Worm (Caenorhabditis elegans): ENCODE results near the gene clec-166.

The clec-166 gene

DNA sequence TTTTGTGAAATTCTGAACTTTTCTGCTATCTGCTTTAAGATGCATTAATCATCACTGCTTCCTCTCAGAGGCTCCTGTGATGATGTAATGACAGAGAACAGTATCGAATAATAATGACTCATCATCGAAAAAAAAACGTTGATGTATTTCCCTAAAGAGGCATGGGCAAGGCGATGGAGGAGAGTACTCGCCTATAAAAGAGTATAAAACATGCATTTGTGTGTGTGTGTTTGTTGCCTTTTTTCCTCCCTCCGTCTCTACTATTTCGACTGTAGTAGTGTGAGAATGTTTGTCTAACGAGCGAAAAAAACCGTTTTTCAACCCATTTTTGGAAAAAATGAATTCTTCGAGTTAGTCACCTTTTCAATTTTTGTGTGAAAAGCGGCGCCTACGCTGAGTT, 33.7 kb upstream of the clec-166 start:
- no peak for TF ChIP-seq ceh-22 (tag; optimal IDR thresholded peaks at IDR 0.05)
- no peak for TF ChIP-seq sox-2 (GFP tag; IDR thresholded peaks at IDR 0.05)
- no peak for TF ChIP-seq ceh-9 (tag; optimal IDR thresholded peaks at IDR 0.05)
- TF ChIP-seq ceh-2 (tag; optimal IDR thresholded peaks at IDR 0.05): no peak
- TF ChIP-seq hlh-8 (tag; optimal IDR thresholded peaks at IDR 0.05): no peak
- TF ChIP-seq ets-4 (tag; optimal IDR thresholded peaks at IDR 0.05): no peak
- no peak for TF ChIP-seq hlh-15 (tag; optimal IDR thresholded peaks at IDR 0.05)
- TF ChIP-seq sox-4 (tag; optimal IDR thresholded peaks at IDR 0.05): no peak
- no peak for TF ChIP-seq hlh-13 (GFP tag; optimal IDR thresholded peaks at IDR 0.05)
- TF ChIP-seq mec-3 (tag; optimal IDR thresholded peaks at IDR 0.05; ENCODE audit: borderline replicate concordance): no peak
- TF ChIP-seq unc-86 (tag; optimal IDR thresholded peaks at IDR 0.05): no peak
- TF ChIP-seq nhr-232 (tag; optimal IDR thresholded peaks at IDR 0.05): no peak
- TF ChIP-seq npax-4 (tag; optimal IDR thresholded peaks at IDR 0.05): no peak
- no peak for TF ChIP-seq ceh-45 (GFP tag; IDR thresholded peaks at IDR 0.05)

DNA sequence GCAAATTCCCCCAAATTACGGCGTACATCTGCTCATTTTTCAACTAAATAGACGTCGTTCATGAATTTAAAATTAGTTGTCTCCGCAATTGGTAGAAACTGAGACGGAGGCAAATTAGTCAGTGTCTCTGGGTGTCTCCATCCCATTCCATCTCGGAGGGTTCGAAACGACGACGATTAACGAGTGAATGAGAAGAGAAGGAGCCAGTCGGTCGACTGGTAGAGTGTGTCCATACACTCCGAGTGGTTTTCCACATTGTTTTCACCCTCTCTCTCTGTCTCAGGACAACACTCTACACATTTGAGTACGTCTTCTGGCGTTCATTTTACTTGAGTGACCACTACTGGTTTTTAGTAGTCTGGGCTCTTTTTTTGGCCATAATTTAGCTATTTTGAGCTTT, 27.8 kb upstream of the clec-166 start:
- TF ChIP-seq ceh-14 (tag; optimal IDR thresholded peaks at IDR 0.05): peak; percentile 17
- no peak for TF ChIP-seq pqm-1 (tag; optimal IDR thresholded peaks at IDR 0.05)

DNA sequence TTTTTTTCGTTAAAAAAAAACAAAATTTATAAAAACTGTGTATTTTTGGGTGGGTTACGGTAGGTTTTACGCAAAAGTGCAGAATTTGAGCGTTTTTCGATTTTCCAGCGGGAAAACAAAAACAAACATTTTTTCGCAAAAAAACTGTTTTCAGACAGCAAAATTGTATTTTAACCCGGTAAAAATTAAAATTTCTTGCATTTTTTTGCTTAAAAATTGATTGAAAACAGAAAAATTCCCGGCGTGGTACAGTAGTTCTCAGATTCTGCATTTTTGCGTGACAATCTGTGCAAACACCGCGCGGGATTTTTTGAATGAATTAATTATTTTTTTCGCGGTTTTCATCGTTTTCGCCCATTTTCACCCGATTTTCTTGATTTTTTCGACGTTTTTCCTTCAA, 25.9 kb upstream of the clec-166 start:
- TF ChIP-seq ceh-14 (tag; optimal IDR thresholded peaks at IDR 0.05): no peak
- TF ChIP-seq tbx-7 (tag; optimal IDR thresholded peaks at IDR 0.05): no peak
- no peak for TF ChIP-seq ceh-6 (GFP tag; optimal IDR thresholded peaks at IDR 0.05)
- no peak for TF ChIP-seq npax-4 (tag; optimal IDR thresholded peaks at IDR 0.05)
- no peak for TF ChIP-seq lin-11 (tag; optimal IDR thresholded peaks at IDR 0.05)
- no peak for TF ChIP-seq ceh-48 (tag; optimal IDR thresholded peaks at IDR 0.05)
- no peak for TF ChIP-seq ama-1 (optimal IDR thresholded peaks at IDR 0.05)

DNA sequence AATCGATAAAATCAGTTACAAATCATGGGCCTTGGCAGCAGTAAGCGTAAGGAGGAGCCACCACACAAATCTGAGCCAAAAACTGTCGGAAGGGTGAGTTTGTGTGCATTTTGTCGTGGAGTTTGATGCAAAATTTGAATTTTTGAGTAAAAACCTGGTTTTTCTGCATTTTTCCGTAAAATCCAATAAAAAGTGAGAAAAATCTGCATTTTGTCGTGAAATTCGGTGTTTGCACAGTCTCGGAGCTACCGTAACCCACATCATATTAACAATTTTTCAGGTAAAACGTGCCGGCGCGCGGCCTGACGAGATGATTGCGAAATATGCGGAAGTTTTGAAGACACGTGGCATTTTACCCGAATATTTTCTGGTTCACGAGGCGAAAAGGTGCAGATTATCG, 24.8 kb upstream of the clec-166 start:
- TF ChIP-seq ceh-18 (tag; optimal IDR thresholded peaks at IDR 0.05): no peak
- no peak for TF ChIP-seq Y22D7AL.16 (tag; optimal IDR thresholded peaks at IDR 0.05)
- TF ChIP-seq ceh-34 (tag; optimal IDR thresholded peaks at IDR 0.05): no peak
- TF ChIP-seq ceh-2 (tag; optimal IDR thresholded peaks at IDR 0.05): no peak
- no peak for TF ChIP-seq ttx-3 (tag; optimal IDR thresholded peaks at IDR 0.05)

DNA sequence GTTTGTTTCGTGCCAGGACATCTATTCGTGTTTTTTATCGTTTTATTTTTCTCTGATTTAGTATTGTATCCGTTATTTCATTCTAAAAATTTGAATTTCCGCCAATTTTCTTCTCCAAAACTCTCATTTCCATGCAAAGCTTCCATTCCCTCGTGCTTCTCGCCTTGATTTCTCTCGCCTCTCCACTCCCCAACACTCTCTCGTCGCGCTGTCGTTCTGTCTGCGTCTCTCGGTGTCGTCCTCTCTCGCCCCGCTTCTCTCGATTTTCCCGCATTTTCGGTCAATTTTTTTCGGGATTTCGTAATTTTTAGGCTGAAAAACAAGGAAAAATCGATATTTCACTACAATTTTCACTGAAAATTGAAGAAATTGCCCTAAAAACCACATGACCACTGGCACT, 23.4 kb upstream of the clec-166 start, which contains the start of gene C09E9.1:
TSS of gene C09E9.1 (plus strand) at position 286 of the 400 bp plus-strand sequence.
- TF ChIP-seq ceh-14 (tag; optimal IDR thresholded peaks at IDR 0.05): no peak
- peak; percentile 3 for TF ChIP-seq pax-1 (tag; optimal IDR thresholded peaks at IDR 0.05)
- TF ChIP-seq ceh-18 (tag; optimal IDR thresholded peaks at IDR 0.05): peak; percentile 16
- peak; percentile 49 for TF ChIP-seq unc-42 (tag; optimal IDR thresholded peaks at IDR 0.05)
- TF ChIP-seq tbx-2 (tag; optimal IDR thresholded peaks at IDR 0.05): peak; percentile 21
- peak; percentile 8 for TF ChIP-seq ref-2 (tag; optimal IDR thresholded peaks at IDR 0.05)
- peak; percentile 46 for TF ChIP-seq ceh-31 (tag; optimal IDR thresholded peaks at IDR 0.05)
- TF ChIP-seq nfya-1 (tag; optimal IDR thresholded peaks at IDR 0.05): peak; percentile 55
- no peak for TF ChIP-seq hlh-8 (tag; optimal IDR thresholded peaks at IDR 0.05)
- TF ChIP-seq hlh-30 (tag; optimal IDR thresholded peaks at IDR 0.05; ENCODE audit: insufficient read depth): peak; percentile 84
- no peak for TF ChIP-seq unc-3 (GFP tag; conservative IDR thresholded peaks at IDR 0.05)
- TF ChIP-seq unc-3 (tag; optimal IDR thresholded peaks at IDR 0.05): no peak
- peak; percentile 24 for TF ChIP-seq unc-55 (GFP tag; optimal IDR thresholded peaks at IDR 0.05)

DNA sequence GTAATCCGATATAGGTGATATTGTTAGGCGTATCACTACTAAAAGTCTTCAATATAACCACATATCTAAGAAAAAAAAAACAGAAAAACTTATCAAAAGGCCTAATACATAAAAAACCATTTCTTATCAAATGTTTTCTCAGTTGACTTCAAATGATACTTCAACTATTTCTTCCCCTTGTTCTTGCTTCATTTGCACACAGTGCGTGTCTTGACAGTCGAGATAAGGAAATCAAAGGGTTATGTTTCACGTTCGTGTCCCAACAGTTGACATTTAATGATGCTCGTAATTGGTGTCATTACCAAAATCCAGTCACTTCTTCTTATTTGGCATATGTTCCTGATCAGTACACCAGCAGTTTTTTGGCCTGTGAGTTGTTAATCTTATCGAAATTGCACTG, 15.6 kb upstream of the clec-166 start, which contains the start of gene clec-170:
TSS of gene clec-170 (plus strand) at position 143 of the 400 bp plus-strand sequence.
- peak; percentile 18 for TF ChIP-seq elt-2 (tag; optimal IDR thresholded peaks at IDR 0.05)
- no peak for TF ChIP-seq che-1 (tag; optimal IDR thresholded peaks at IDR 0.05)
